Worm (Caenorhabditis elegans) whole organism, L2 larva: ENCODE results near the gene srsx-32.
A peak's percentile ranks its signal among the peaks of the same experiment; 100 is the strongest.

ENCODE experiments used
- C34F6.9 ChIP-seq: fragments of 150-350 bp; optimal IDR thresholded peaks from 2 replicates; lab custom pipeline; 2014; ENCODE audit warnings: missing biosample characterization, missing genetic modification characterization
- F13H6.1 ChIP-seq: sonication (generic microtip); optimal IDR thresholded peaks from 2 replicates; lab custom pipeline; 2016; ENCODE audit warnings: missing genetic modification characterization, missing compliant biosample characterization
- ZK546.5 ChIP-seq: sonication (generic microtip); optimal IDR thresholded peaks from 2 replicates; lab custom pipeline; 2017; ENCODE audit warnings: missing biosample characterization, missing genetic modification characterization
- aly-2 ChIP-seq: fragments of 150-350 bp; optimal IDR thresholded peaks from 2 replicates; lab custom pipeline; 2014; ENCODE audit warnings: missing biosample characterization, missing genetic modification characterization
- ceh-16 ChIP-seq: fragments of 150-350 bp; optimal IDR thresholded peaks from 2 replicates; lab custom pipeline; 2014; ENCODE audit warnings: missing biosample characterization, missing genetic modification characterization
- ceh-82 ChIP-seq: fragments of 150-350 bp; optimal IDR thresholded peaks from 2 replicates; lab custom pipeline; 2014; ENCODE audit warnings: missing biosample characterization, missing genetic modification characterization
- dmd-4 ChIP-seq: sonication (generic microtip); optimal IDR thresholded peaks from 2 replicates; lab custom pipeline; 2017; ENCODE audit warnings: missing biosample characterization, missing genetic modification characterization
- elt-1 ChIP-seq: fragments of 150-350 bp; optimal IDR thresholded peaks from 2 replicates; lab custom pipeline; 2014; ENCODE audit warnings: missing biosample characterization, missing genetic modification characterization
- elt-3 ChIP-seq: sonication (generic microtip); optimal IDR thresholded peaks from 2 replicates; lab custom pipeline; 2017; ENCODE audit warnings: missing biosample characterization, missing genetic modification characterization
- fos-1 ChIP-seq: fragments of 150-350 bp; optimal IDR thresholded peaks from 2 replicates; lab custom pipeline; 2014; ENCODE audit warnings: missing biosample characterization, missing genetic modification characterization
- gmeb-1 ChIP-seq: fragments of 150-350 bp; optimal IDR thresholded peaks from 2 replicates; lab custom pipeline; 2014; ENCODE audit warnings: missing biosample characterization, missing genetic modification characterization
- lin-13 ChIP-seq: fragments of 150-350 bp; optimal IDR thresholded peaks from 2 replicates; lab custom pipeline; 2014; ENCODE audit warnings: missing biosample characterization, missing genetic modification reagents, missing genetic modification characterization
- lin-39 ChIP-seq: fragments of 150-350 bp; optimal IDR thresholded peaks from 2 replicates; lab custom pipeline; 2014; ENCODE audit warnings: missing biosample characterization, missing genetic modification reagents, missing genetic modification characterization
- lsy-2 ChIP-seq, 2 experiments: fragments of 150-350 bp in 1 of 2; sonication (generic microtip) in 1 of 2; optimal IDR thresholded peaks; 2 replicates each; lab custom pipeline; 2014 to 2017; ENCODE audit warnings: missing biosample characterization in 2 of 2, missing genetic modification characterization in 2 of 2
- mab-5 ChIP-seq: fragments of 150-350 bp; optimal IDR thresholded peaks from 2 replicates; lab custom pipeline; 2014; ENCODE audit warnings: missing biosample characterization, missing genetic modification characterization
- mbf-1 ChIP-seq: sonication (generic microtip); optimal IDR thresholded peaks from 2 replicates; lab custom pipeline; 2017; ENCODE audit warnings: missing biosample characterization, missing genetic modification characterization
- nhr-10 ChIP-seq: sonication (generic microtip); optimal IDR thresholded peaks from 2 replicates; lab custom pipeline; 2017; ENCODE audit warnings: missing biosample characterization, missing genetic modification characterization
- nhr-12 ChIP-seq: fragments of 150-350 bp; optimal IDR thresholded peaks from 2 replicates; lab custom pipeline; 2014; ENCODE audit warnings: missing biosample characterization, missing genetic modification characterization
- nhr-129 ChIP-seq: fragments of 150-350 bp; optimal IDR thresholded peaks from 2 replicates; lab custom pipeline; 2014; ENCODE audit warnings: missing biosample characterization, missing genetic modification characterization
- nhr-21 ChIP-seq: fragments of 150-350 bp; optimal IDR thresholded peaks from 2 replicates; lab custom pipeline; 2014; ENCODE audit warnings: missing biosample characterization, missing genetic modification characterization
- nhr-23 ChIP-seq: fragments of 150-350 bp; optimal IDR thresholded peaks from 2 replicates; lab custom pipeline; 2014; ENCODE audit warnings: missing biosample characterization, missing genetic modification reagents, missing genetic modification characterization
- nhr-237 ChIP-seq: fragments of 150-350 bp; optimal IDR thresholded peaks from 2 replicates; lab custom pipeline; 2014; ENCODE audit warnings: missing biosample characterization, missing genetic modification characterization
- nhr-77 ChIP-seq: fragments of 150-350 bp; optimal IDR thresholded peaks from 2 replicates; lab custom pipeline; 2014; ENCODE audit warnings: missing biosample characterization, missing genetic modification characterization
- peb-1 ChIP-seq: fragments of 150-350 bp; optimal IDR thresholded peaks from 2 replicates; lab custom pipeline; 2014; ENCODE audit warnings: missing biosample characterization, missing genetic modification characterization
- sem-4 ChIP-seq: fragments of 150-350 bp; optimal IDR thresholded peaks from 2 replicates; lab custom pipeline; 2014; ENCODE audit warnings: missing biosample characterization, missing genetic modification reagents, missing genetic modification characterization
- skn-1 ChIP-seq: sonication (generic microtip); optimal IDR thresholded peaks from 2 replicates; lab custom pipeline; 2017; ENCODE audit warnings: missing biosample characterization, missing genetic modification characterization
- sma-3 ChIP-seq: sonication (generic microtip); optimal IDR thresholded peaks from 2 replicates; lab custom pipeline; 2016; ENCODE audit warnings: missing genetic modification reagents, missing genetic modification characterization, missing compliant biosample characterization
- sma-9 ChIP-seq, 2 experiments: fragments of 150-350 bp in 1 of 2; sonication (generic microtip) in 1 of 2; optimal IDR thresholded peaks; 2 replicates each; lab custom pipeline; 2014 to 2016; ENCODE audit warnings: missing genetic modification characterization in 2 of 2, mild to moderate bottlenecking in 1 of 2, missing biosample characterization in 1 of 2, missing compliant biosample characterization in 1 of 2, missing genetic modification reagents in 1 of 2, moderate library complexity in 1 of 2
- snpc-4 ChIP-seq: fragments of 150-350 bp; optimal IDR thresholded peaks from 2 replicates; lab custom pipeline; 2014; ENCODE audit warnings: missing biosample characterization, missing genetic modification characterization
- unc-62 ChIP-seq: fragments of 150-350 bp; optimal IDR thresholded peaks from 2 replicates; lab custom pipeline; 2014; ENCODE audit warnings: missing biosample characterization, missing genetic modification reagents, missing genetic modification characterization
- zag-1 ChIP-seq: fragments of 150-350 bp; optimal IDR thresholded peaks from 2 replicates; lab custom pipeline; 2014; ENCODE audit warnings: missing biosample characterization, missing genetic modification characterization
- ztf-1 ChIP-seq: fragments of 200-800 bp; sonication (Bioruptor generic); conservative IDR thresholded peaks from 2 replicates; pipeline ENCODE4 v1.3.6; 2022; ENCODE audit warnings: missing genetic modification characterization, missing compliant biosample characterization
- ztf-11 ChIP-seq: sonication (generic microtip); optimal IDR thresholded peaks from 2 replicates; lab custom pipeline; 2017; ENCODE audit warnings: missing biosample characterization, missing genetic modification characterization
- ztf-4 ChIP-seq: fragments of 150-350 bp; optimal IDR thresholded peaks from 2 replicates; lab custom pipeline; 2014; ENCODE audit warnings: missing biosample characterization, missing genetic modification characterization

Gene srsx-32

ce11 chrV:7017059-7017458, at the start of gene srsx-32:
Gene srsx-32, plus strand, starts transcription at chrV:7017359.
- no peak for TF ChIP-seq fos-1
- no peak for TF ChIP-seq lin-13 (GFP tag; lab: Kevin White, UChicago)
- no peak for TF ChIP-seq ztf-1 (GFP tag; lab: Robert Waterston, UW)
- no peak for TF ChIP-seq sem-4 (tag; lab: Kevin White, UChicago)
- no peak for TF ChIP-seq lsy-2 (tag; optimal IDR thresholded peaks at IDR 0.05; lab: Kevin White, UChicago)
- no peak for TF ChIP-seq zag-1
- TF ChIP-seq elt-1 (tag; lab: Kevin White, UChicago) = no peak

ce11 chrV:6969950-6970532, 47.1 kb upstream of the srsx-32 start, which contains the start of gene ptr-15:
Gene ptr-15, minus strand, starts transcription at chrV:6970000.
- TF ChIP-seq gmeb-1 = no peak
- TF ChIP-seq aly-2 (tag; lab: Kevin White, UChicago) = no peak
- TF ChIP-seq ztf-4 (tag; lab: Kevin White, UChicago) = no peak
- peak; percentile 30 for TF ChIP-seq peb-1 (tag; lab: Kevin White, UChicago)
- TF ChIP-seq ZK546.5 (tag; lab: Kevin White, UChicago) = no peak
- no peak for TF ChIP-seq ztf-11 (tag; lab: Kevin White, UChicago)
- no peak for TF ChIP-seq C34F6.9 (tag; lab: Kevin White, UChicago)
- TF ChIP-seq sma-9 (GFP tag; optimal IDR thresholded peaks at IDR 0.05; lab: Kevin White, UChicago) = no peak
- TF ChIP-seq sma-9 (tag; optimal IDR thresholded peaks at IDR 0.05; lab: Kevin White, UChicago) = no peak
- TF ChIP-seq unc-62 (GFP tag; lab: Kevin White, UChicago) = no peak
- TF ChIP-seq fos-1 = peak; percentile 10
- no peak for TF ChIP-seq ztf-1 (GFP tag; lab: Robert Waterston, UW)
- no peak for TF ChIP-seq nhr-12 (tag; lab: Kevin White, UChicago)
- TF ChIP-seq mbf-1 = no peak
- peak; percentile 24 for TF ChIP-seq nhr-21
- TF ChIP-seq, all 48 proteins: peak for 3

ce11 chrV:6971567-6971966, 45.6 kb upstream of the srsx-32 start, which contains the start of gene srx-59:
Gene srx-59, plus strand, starts transcription at chrV:6971867.
- TF ChIP-seq elt-3 (tag; lab: Kevin White, UChicago) (no peak), peb-1 (tag; lab: Kevin White, UChicago) (no peak), ceh-82 (tag; lab: Kevin White, UChicago) (no peak), nhr-129 (tag; lab: Kevin White, UChicago) (no peak), nhr-237 (tag; lab: Kevin White, UChicago) (no peak), ZK546.5 (tag; lab: Kevin White, UChicago) (no peak), C34F6.9 (tag; lab: Kevin White, UChicago) (no peak), F13H6.1 (tag; lab: Kevin White, UChicago) (no peak), snpc-4 (tag; lab: Kevin White, UChicago) (no peak), nhr-23 (tag; lab: Kevin White, UChicago) (no peak), sma-9 (GFP tag; optimal IDR thresholded peaks at IDR 0.05; lab: Kevin White, UChicago) (no peak), sma-9 (tag; optimal IDR thresholded peaks at IDR 0.05; lab: Kevin White, UChicago) (no peak), nhr-77 (tag; lab: Kevin White, UChicago) (no peak), aly-2 (tag; lab: Kevin White, UChicago) (no peak), sem-4 (tag; lab: Kevin White, UChicago) (no peak), nhr-10 (tag; lab: Kevin White, UChicago) (no peak), ztf-11 (tag; lab: Kevin White, UChicago) (no peak), gmeb-1 (no peak), skn-1 (no peak)
- TF ChIP-seq, all 48 proteins: peak for 0

- no peak for TF ChIP-seq nhr-23 (tag; lab: Kevin White, UChicago)
- no peak for TF ChIP-seq nhr-12 (tag; lab: Kevin White, UChicago)
- no peak for TF ChIP-seq lin-39 (tag; lab: Kevin White, UChicago)
- no peak for TF ChIP-seq ZK546.5 (tag; lab: Kevin White, UChicago)
- no peak for TF ChIP-seq nhr-129 (tag; lab: Kevin White, UChicago)
- no peak for TF ChIP-seq fos-1
- TF ChIP-seq ztf-1 (GFP tag; lab: Robert Waterston, UW) = no peak
- no peak for TF ChIP-seq zag-1
Observed at ce11 chrV:6976047-6976446, 41.1 kb upstream of the srsx-32 start, which contains the start of gene srx-16. Gene srx-16, plus strand, starts transcription at chrV:6976347.

- TF ChIP-seq sma-3 (GFP tag; lab: Kevin White, UChicago) = no peak
- TF ChIP-seq lin-39 (tag; lab: Kevin White, UChicago) = no peak
- TF ChIP-seq ZK546.5 (tag; lab: Kevin White, UChicago) = no peak
- TF ChIP-seq mab-5 (tag; lab: Kevin White, UChicago) = no peak
- no peak for TF ChIP-seq ztf-4 (tag; lab: Kevin White, UChicago)
- TF ChIP-seq C34F6.9 (tag; lab: Kevin White, UChicago) = no peak
- TF ChIP-seq nhr-237 (tag; lab: Kevin White, UChicago) = no peak
- TF ChIP-seq ceh-16 (tag; lab: Kevin White, UChicago) = no peak
- TF ChIP-seq nhr-129 (tag; lab: Kevin White, UChicago) = no peak
- no peak for TF ChIP-seq dmd-4 (tag; lab: Kevin White, UChicago)
- no peak for TF ChIP-seq gmeb-1
- no peak for TF ChIP-seq unc-62 (GFP tag; lab: Kevin White, UChicago)
- TF ChIP-seq, all 48 proteins: peak for 0
Observed at ce11 chrV:6979019-6979418, 38.1 kb upstream of the srsx-32 start, which contains the start of gene sre-12. Gene sre-12, minus strand, starts transcription at chrV:6979119.
